Fruit fly (Drosophila melanogaster) whole organism, embryonic: Measurements from ENCODE around the gene CG4291.

Source experiments
- Aef1 ChIP-seq: fragments of 200-800 bp; sonication (Bioruptor generic); IDR thresholded peaks from 3 replicates; pipeline ENCODE4 v1.3.6; 2022; ENCODE audit warnings: missing biosample characterization, missing genetic modification characterization
- Atf-2 ChIP-seq: fragments of 200-800 bp; sonication (Bioruptor generic); optimal IDR thresholded peaks from 2 replicates; lab custom pipeline; 2016; ENCODE audit warnings: missing biosample characterization, missing genetic modification characterization
- B-H2 ChIP-seq: fragments of 200-800 bp; sonication (Bioruptor generic); optimal IDR thresholded peaks from 2 replicates; lab custom pipeline; 2018; ENCODE audit warnings: missing biosample characterization, mild to moderate bottlenecking, missing genetic modification characterization
- CG13296 ChIP-seq: fragments of 200-800 bp; sonication (Bioruptor generic); optimal IDR thresholded peaks from 3 replicates; lab custom pipeline; 2018; ENCODE audit warnings: missing biosample characterization, mild to moderate bottlenecking, missing genetic modification characterization
- CG13424 ChIP-seq: fragments of 200-800 bp; sonication (Bioruptor generic); optimal IDR thresholded peaks from 2 replicates; lab custom pipeline; 2019; ENCODE audit warnings: missing biosample characterization, mild to moderate bottlenecking, missing genetic modification characterization, moderate library complexity
- CG13775 ChIP-seq: fragments of 200-800 bp; sonication (Bioruptor generic); optimal IDR thresholded peaks from 3 replicates; lab custom pipeline; 2017; ENCODE audit warnings: missing biosample characterization, mild to moderate bottlenecking, missing genetic modification characterization
- CG14050 ChIP-seq: fragments of 200-800 bp; sonication (Bioruptor generic); IDR thresholded peaks from 3 replicates; pipeline ENCODE4 v1.3.6; 2022; ENCODE audit warnings: missing biosample characterization, missing genetic modification characterization
- CG14667 ChIP-seq: fragments of 200-800 bp; sonication (Bioruptor generic); IDR thresholded peaks from 2 replicates; pipeline ENCODE4 v1.3.6; 2022; ENCODE audit warnings: missing biosample characterization, missing genetic modification characterization
- CG14860 ChIP-seq: fragments of 200-800 bp; sonication (Bioruptor generic); IDR thresholded peaks from 3 replicates; pipeline ENCODE4 v1.3.6; 2022; ENCODE audit warnings: missing biosample characterization, missing genetic modification characterization; ENCODE audit not compliant: partially characterized antibody
- CG30431 ChIP-seq: fragments of 200-800 bp; sonication (Bioruptor generic); optimal IDR thresholded peaks from 2 replicates; lab custom pipeline; 2017; ENCODE audit warnings: missing biosample characterization, missing genetic modification characterization
- CG31365 ChIP-seq: fragments of 200-800 bp; sonication (Bioruptor generic); optimal IDR thresholded peaks from 2 replicates; lab custom pipeline; 2018; ENCODE audit warnings: missing biosample characterization, mild to moderate bottlenecking, missing genetic modification characterization
- CG4360 ChIP-seq: fragments of 200-800 bp; sonication (Bioruptor generic); IDR thresholded peaks from 2 replicates; pipeline ENCODE4 v1.3.6; 2022; ENCODE audit warnings: missing biosample characterization, missing genetic modification characterization
- CG4854 ChIP-seq: fragments of 200-800 bp; sonication (Bioruptor generic); optimal IDR thresholded peaks from 2 replicates; lab custom pipeline; 2016; ENCODE audit warnings: missing biosample characterization, missing genetic modification characterization, inconsistent platforms
- CG6654 ChIP-seq: fragments of 200-800 bp; sonication (Bioruptor generic); optimal IDR thresholded peaks from 2 replicates; lab custom pipeline; 2017; ENCODE audit warnings: missing biosample characterization, mild to moderate bottlenecking, missing genetic modification characterization
- CG7271 ChIP-seq: fragments of 200-800 bp; sonication (Bioruptor generic); optimal IDR thresholded peaks from 2 replicates; lab custom pipeline; 2018; ENCODE audit warnings: missing biosample characterization, mild to moderate bottlenecking, missing genetic modification characterization, moderate library complexity
- CG7987 ChIP-seq: fragments of 200-800 bp; sonication (Bioruptor generic); optimal IDR thresholded peaks from 2 replicates; lab custom pipeline; 2018; ENCODE audit warnings: missing biosample characterization, mild to moderate bottlenecking, missing genetic modification characterization, moderate library complexity
- CG9437 ChIP-seq: fragments of 200-800 bp; sonication (Bioruptor generic); optimal IDR thresholded peaks from 2 replicates; lab custom pipeline; 2018; ENCODE audit warnings: missing biosample characterization, mild to moderate bottlenecking, missing genetic modification characterization
- D19A ChIP-seq: fragments of 200-800 bp; optimal IDR thresholded peaks from 3 replicates; lab custom pipeline; 2019; ENCODE audit warnings: missing biosample characterization, mild to moderate bottlenecking, missing genetic modification characterization, moderate library complexity
- Dfd ChIP-seq, 2 experiments: fragments of >200 bp; optimal IDR thresholded peaks; 2 replicates each; lab custom pipeline; 2017; ENCODE audit warnings: missing biosample characterization in 2 of 2, missing genetic modification characterization in 2 of 2
- Dip3 ChIP-seq: fragments of 200-800 bp; sonication (Bioruptor generic); optimal IDR thresholded peaks from 3 replicates; lab custom pipeline; 2016; ENCODE audit warnings: missing biosample characterization, missing genetic modification characterization
- Ets65A ChIP-seq: fragments of 200-800 bp; sonication (Bioruptor generic); peaks from one replicate; lab custom pipeline; 2016; ENCODE audit warnings: missing biosample characterization, missing genetic modification characterization
- GATAe ChIP-seq: fragments of 200-800 bp; sonication (Bioruptor generic); conservative IDR thresholded peaks from 2 replicates; pipeline ENCODE4 v1.3.6; 2022; ENCODE audit warnings: missing biosample characterization, missing genetic modification characterization
- H15 ChIP-seq: fragments of 200-800 bp; sonication (Bioruptor generic); IDR thresholded peaks from 3 replicates; pipeline ENCODE4 v1.3.6; 2022; ENCODE audit warnings: missing biosample characterization, missing genetic modification characterization
- HHEX ChIP-seq: fragments of 200-800 bp; sonication (Bioruptor generic); optimal IDR thresholded peaks from 3 replicates; lab custom pipeline; 2017; ENCODE audit warnings: missing biosample characterization, mild to moderate bottlenecking, missing genetic modification characterization, missing genetic modification reagents
- Max ChIP-seq: fragments of 200-800 bp; sonication (Bioruptor generic); optimal IDR thresholded peaks from 2 replicates; lab custom pipeline; 2016; ENCODE audit warnings: missing biosample characterization, mild to moderate bottlenecking, missing genetic modification characterization
- Opbp ChIP-seq: fragments of 200-800 bp; sonication (Bioruptor generic); IDR thresholded peaks from 3 replicates; pipeline ENCODE4 v1.3.6; 2022; ENCODE audit warnings: missing biosample characterization, missing genetic modification characterization; ENCODE audit not compliant: partially characterized antibody
- Poxn ChIP-seq: fragments of 200-800 bp; sonication (Bioruptor generic); IDR thresholded peaks from 2 replicates; pipeline ENCODE4 v1.3.6; 2022; ENCODE audit warnings: missing biosample characterization, missing genetic modification characterization
- Ptx1 ChIP-seq: fragments of 200-800 bp; sonication (Bioruptor generic); IDR thresholded peaks from 2 replicates; pipeline ENCODE4 v1.3.6; 2022; ENCODE audit warnings: missing biosample characterization, missing genetic modification characterization
- Ssrp ChIP-seq: fragments of 200-800 bp; sonication (Bioruptor generic); optimal IDR thresholded peaks from 2 replicates; lab custom pipeline; 2018; ENCODE audit warnings: missing biosample characterization, mild to moderate bottlenecking, missing genetic modification characterization, moderate library complexity
- al ChIP-seq: fragments of 200-800 bp; sonication (Bioruptor generic); IDR thresholded peaks from 2 replicates; pipeline ENCODE4 v1.3.6; 2022; ENCODE audit warnings: missing biosample characterization, missing genetic modification characterization
- ase ChIP-seq: fragments of 200-800 bp; sonication (Bioruptor generic); IDR thresholded peaks from 3 replicates; pipeline ENCODE4 v1.3.6; 2022; ENCODE audit warnings: missing biosample characterization, missing genetic modification characterization
- ash1 ChIP-seq: fragments of 200-800 bp; sonication (Bioruptor generic); optimal IDR thresholded peaks from 2 replicates; lab custom pipeline; 2018; ENCODE audit warnings: missing biosample characterization, mild to moderate bottlenecking, missing genetic modification characterization
- br ChIP-seq: fragments of >200 bp; optimal IDR thresholded peaks from 2 replicates; lab custom pipeline; 2017
- gro ChIP-seq: fragments of 200-800 bp; sonication (Bioruptor generic); optimal IDR thresholded peaks from 2 replicates; lab custom pipeline; 2016; ENCODE audit warnings: missing biosample characterization, missing genetic modification characterization
- lab ChIP-seq: fragments of 200-800 bp; sonication (Bioruptor generic); optimal IDR thresholded peaks from 3 replicates; lab custom pipeline; 2017; ENCODE audit warnings: missing biosample characterization, missing genetic modification characterization, mild to moderate bottlenecking, moderate library complexity, missing genetic modification reagents
- oc ChIP-seq: fragments of 200-800 bp; sonication (Bioruptor generic); optimal IDR thresholded peaks from 2 replicates; lab custom pipeline; 2018; ENCODE audit warnings: missing biosample characterization, mild to moderate bottlenecking, missing genetic modification characterization, moderate library complexity
- phol ChIP-seq: fragments of 200-800 bp; sonication (Bioruptor generic); optimal IDR thresholded peaks from 3 replicates; lab custom pipeline; 2018; ENCODE audit warnings: missing biosample characterization, mild to moderate bottlenecking, missing genetic modification characterization, moderate library complexity
- prd ChIP-seq, 3 experiments: fragments of >200 bp in 2 of 3; fragments of 200-800 bp in 1 of 3; sonication (Bioruptor generic) in 1 of 3; optimal IDR thresholded peaks in 2 of 3; IDR thresholded peaks in 1 of 3; 2 replicates in 2 of 3; 3 replicates in 1 of 3; pipeline versions ENCODE4 v1.3.6 to Lab custom; 2017 to 2022; ENCODE audit warnings: missing biosample characterization in 1 of 3, missing genetic modification characterization in 1 of 3
- ranshi ChIP-seq: fragments of 200-800 bp; sonication (Bioruptor generic); IDR thresholded peaks from 2 replicates; pipeline ENCODE4 v1.3.6; 2022; ENCODE audit warnings: missing biosample characterization, missing genetic modification characterization
- rib ChIP-seq: fragments of 200-800 bp; sonication (Bioruptor generic); IDR thresholded peaks from 2 replicates; pipeline ENCODE4 v1.3.6; 2022; ENCODE audit warnings: missing biosample characterization, missing genetic modification characterization
- scrt ChIP-seq: fragments of 200-800 bp; sonication (Bioruptor generic); optimal IDR thresholded peaks from 2 replicates; lab custom pipeline; 2018; ENCODE audit warnings: missing biosample characterization, mild to moderate bottlenecking, missing genetic modification characterization, moderate library complexity
- sd ChIP-seq: fragments of 200-800 bp; sonication (Bioruptor generic); optimal IDR thresholded peaks from 3 replicates; lab custom pipeline; 2018; ENCODE audit warnings: missing biosample characterization, mild to moderate bottlenecking, missing genetic modification characterization, moderate library complexity
- shn ChIP-seq: fragments of 200-800 bp; sonication (Bioruptor generic); optimal IDR thresholded peaks from 3 replicates; lab custom pipeline; 2016; ENCODE audit warnings: missing biosample characterization, missing genetic modification characterization
- sug ChIP-seq: fragments of 200-800 bp; optimal IDR thresholded peaks from 2 replicates; lab custom pipeline; 2019; ENCODE audit warnings: missing biosample characterization, mild to moderate bottlenecking, missing genetic modification characterization, moderate library complexity
- tgo ChIP-seq: fragments of 200-800 bp; sonication (Bioruptor generic); IDR thresholded peaks from 3 replicates; pipeline ENCODE4 v1.3.6; 2022; ENCODE audit warnings: missing biosample characterization, missing genetic modification characterization
- toy ChIP-seq: fragments of 200-800 bp; sonication (Bioruptor generic); IDR thresholded peaks from 2 replicates; pipeline ENCODE4 v1.3.6; 2022; ENCODE audit warnings: missing biosample characterization, missing genetic modification characterization
- tup ChIP-seq: fragments of 200-800 bp; sonication (Bioruptor generic); optimal IDR thresholded peaks from 2 replicates; lab custom pipeline; 2016; ENCODE audit warnings: missing biosample characterization, mild to moderate bottlenecking, missing genetic modification characterization, moderate library complexity
- zen ChIP-seq: fragments of 200-800 bp; sonication (Bioruptor generic); optimal IDR thresholded peaks from 3 replicates; lab custom pipeline; 2018; ENCODE audit warnings: missing biosample characterization, mild to moderate bottlenecking, missing genetic modification characterization, moderate library complexity
- zen2 ChIP-seq: fragments of 200-800 bp; sonication (Bioruptor generic); IDR thresholded peaks from 3 replicates; pipeline ENCODE4 v1.3.6; 2022; ENCODE audit warnings: missing biosample characterization, missing genetic modification characterization; ENCODE audit not compliant: partially characterized antibody
- zfh1 ChIP-seq: fragments of 200-800 bp; sonication (Bioruptor generic); IDR thresholded peaks from 3 replicates; pipeline ENCODE4 v1.3.6; 2022; ENCODE audit warnings: missing biosample characterization, missing genetic modification characterization

The CG4291 gene

dm6 chr2L:825768-826263, 26.7 kb downstream of the CG4291 start, which contains the start of the genes CG3862 and dock (continued):
- TF ChIP-seq CG4854 (peak; percentile 40), Opbp (GFP tag; lab: Robert Waterston, UW) (peak; percentile 97), D19A (no peak), Atf-2 (GFP tag; lab: Kevin White, UChicago) (peak; percentile 10), ase (GFP tag; lab: Robert Waterston, UW) (no peak), sug (tag; lab: Kevin White, UChicago) (peak; percentile 56), CG13296 (GFP tag; lab: Kevin White, UChicago) (peak; percentile 0), CG4360 (GFP tag; lab: Robert Waterston, UW) (no peak; the same call in 1 of the 2 replicates), zen2 (GFP tag; lab: Robert Waterston, UW) (peak; percentile 97), oc (tag; lab: Kevin White, UChicago) (peak; percentile 56), CG13424 (tag; lab: Kevin White, UChicago) (peak; percentile 38), CG6654 (GFP tag; lab: Kevin White, UChicago) (no peak), Dfd (GFP tag; optimal IDR thresholded peaks at IDR 0.05; lab: Kevin White, UChicago) (no peak), CG13775 (GFP tag; lab: Kevin White, UChicago) (peak; percentile 4), zen (peak; percentile 75), shn (GFP tag; lab: Kevin White, UChicago) (peak; percentile 19), CG9437 (peak; percentile 12), Ssrp (tag; lab: Kevin White, UChicago) (no peak), Ptx1 (peak; percentile 30; the same call in 1 of the 2 replicates), CG30431 (GFP tag; lab: Kevin White, UChicago) (no peak), H15 (GFP tag; lab: Robert Waterston, UW) (peak; percentile 33; the same call in 1 of the 3 replicates), HHEX (GFP tag; lab: Kevin White, UChicago) (no peak), zfh1 (peak; percentile 61; the same call in 1 of the 3 replicates), Ets65A (GFP tag; lab: Kevin White, UChicago) (peak; percentile 83), sd (no peak), ranshi (GFP tag; lab: Robert Waterston, UW) (peak; percentile 49; the same call in 1 of the 2 replicates), Max (peak; percentile 64), phol (tag; lab: Kevin White, UChicago) (peak; percentile 42), tup (GFP tag; lab: Kevin White, UChicago) (no peak), CG14860 (GFP tag; lab: Robert Waterston, UW) (peak; percentile 96), tgo (GFP tag; lab: Robert Waterston, UW) (no peak), al (GFP tag; lab: Robert Waterston, UW) (0 out of 2 replicates have a peak, but pooled peaks have one; percentile 33), gro (GFP tag; lab: Kevin White, UChicago) (peak; percentile 77), br (lab: Kevin White, UChicago) (no peak), scrt (peak; percentile 20), CG14050 (GFP tag; lab: Robert Waterston, UW) (no peak), CG7271 (tag; lab: Kevin White, UChicago) (no peak), ash1 (GFP tag; lab: Kevin White, UChicago) (peak; percentile 13), CG14667 (no peak), Dip3 (GFP tag; lab: Kevin White, UChicago) (no peak), Aef1 (GFP tag; lab: Robert Waterston, UW) (peak; percentile 33; the same call in 2 of the 3 replicates), rib (peak; percentile 39; the same call in 1 of the 2 replicates), CG7987 (peak; percentile 71), toy (GFP tag; lab: Robert Waterston, UW) (no peak), lab (GFP tag; lab: Kevin White, UChicago) (peak; percentile 81), GATAe (GFP tag; lab: Robert Waterston, UW) (no peak), Poxn (GFP tag; lab: Robert Waterston, UW) (no peak), B-H2 (GFP tag; lab: Kevin White, UChicago) (peak; percentile 50), CG31365 (no peak), prd (optimal IDR thresholded peaks at IDR 0.05; lab: Kevin White, UChicago) (no peak), prd (GFP tag; IDR thresholded peaks at IDR 0.05; lab: Robert Waterston, UW) (peak; percentile 54)
